Worm (Caenorhabditis elegans) whole organism, late embryonic: Measurements from ENCODE around the gene mans-4.
A peak's percentile ranks its signal among the peaks of the same experiment; 100 is the strongest.

ENCODE experiments used
- C08G9.2 ChIP-seq: sonication (generic microtip); optimal IDR thresholded peaks from 2 replicates; lab custom pipeline; 2016; ENCODE audit warnings: mild to moderate bottlenecking, missing genetic modification characterization, moderate library complexity, missing compliant biosample characterization
- F13H6.1 ChIP-seq: sonication (generic microtip); optimal IDR thresholded peaks from 2 replicates; lab custom pipeline; 2016; ENCODE audit warnings: missing genetic modification characterization, missing compliant biosample characterization
- K09A11.1 ChIP-seq: sonication (generic microtip); optimal IDR thresholded peaks from 2 replicates; lab custom pipeline; 2017; ENCODE audit warnings: antibody characterized with exemption, mild to moderate bottlenecking, missing genetic modification characterization, missing compliant biosample characterization; ENCODE audit not compliant: insufficient read depth
- Y22D7AL.16 ChIP-seq: sonication (generic microtip); optimal IDR thresholded peaks from 2 replicates; lab custom pipeline; 2016; ENCODE audit warnings: missing genetic modification characterization, missing compliant biosample characterization
- ahr-1 ChIP-seq: sonication (generic microtip); optimal IDR thresholded peaks from 2 replicates; lab custom pipeline; 2016; ENCODE audit warnings: missing genetic modification characterization, missing compliant biosample characterization
- ama-1 ChIP-seq: fragments of 150-350 bp; optimal IDR thresholded peaks from 2 replicates; lab custom pipeline; 2014
- ceh-14 ChIP-seq: sonication (generic microtip); optimal IDR thresholded peaks from 2 replicates; lab custom pipeline; 2016; ENCODE audit warnings: missing genotype, missing genetic modification characterization, missing compliant biosample characterization
- ceh-19 ChIP-seq: fragments of 200-800 bp; sonication (Bioruptor generic); optimal IDR thresholded peaks from 2 replicates; lab custom pipeline; 2018; ENCODE audit warnings: mild to moderate bottlenecking, missing genetic modification characterization, missing compliant biosample characterization
- ceh-2 ChIP-seq: sonication (generic microtip); optimal IDR thresholded peaks from 2 replicates; lab custom pipeline; 2016; ENCODE audit warnings: missing genotype, missing genetic modification characterization, missing compliant biosample characterization
- ceh-22 ChIP-seq: sonication (generic microtip); optimal IDR thresholded peaks from 2 replicates; lab custom pipeline; 2017; ENCODE audit warnings: missing biosample characterization, missing genetic modification characterization
- ceh-30 ChIP-seq: fragments of 150-350 bp; optimal IDR thresholded peaks from 2 replicates; lab custom pipeline; 2014; ENCODE audit warnings: missing biosample characterization, missing genetic modification characterization
- ceh-45 ChIP-seq: fragments of 200-800 bp; sonication (Bioruptor generic); IDR thresholded peaks from 2 replicates; pipeline ENCODE4 v1.3.6; 2022; ENCODE audit warnings: missing genetic modification reagents, missing genetic modification characterization, missing compliant biosample characterization
- che-1 ChIP-seq: sonication (generic microtip); optimal IDR thresholded peaks from 2 replicates; lab custom pipeline; 2016; ENCODE audit warnings: mild to moderate bottlenecking, missing genetic modification characterization, missing compliant biosample characterization
- dmd-4 ChIP-seq: sonication (generic microtip); optimal IDR thresholded peaks from 2 replicates; lab custom pipeline; 2016; ENCODE audit warnings: borderline replicate concordance, missing genetic modification characterization, missing compliant biosample characterization
- dve-1 ChIP-seq: sonication (generic microtip); optimal IDR thresholded peaks from 2 replicates; lab custom pipeline; 2017; ENCODE audit warnings: antibody characterized with exemption, mild to moderate bottlenecking, missing genetic modification characterization, missing compliant biosample characterization
- elt-2 ChIP-seq: sonication (generic microtip); optimal IDR thresholded peaks from 2 replicates; lab custom pipeline; 2016; ENCODE audit warnings: missing genetic modification reagents, missing genetic modification characterization, missing compliant biosample characterization
- elt-4 ChIP-seq: sonication (generic microtip); optimal IDR thresholded peaks from 2 replicates; lab custom pipeline; 2016; ENCODE audit warnings: missing genetic modification characterization, missing compliant biosample characterization
- fax-1 ChIP-seq: sonication (generic microtip); optimal IDR thresholded peaks from 2 replicates; lab custom pipeline; 2016; ENCODE audit warnings: missing genotype, missing genetic modification characterization, missing compliant biosample characterization
- fkh-10 ChIP-seq: fragments of 150-350 bp; optimal IDR thresholded peaks from 2 replicates; lab custom pipeline; 2014; ENCODE audit warnings: missing biosample characterization, missing genetic modification reagents, missing genetic modification characterization
- fkh-6 ChIP-seq: sonication (generic microtip); optimal IDR thresholded peaks from 2 replicates; lab custom pipeline; 2016; ENCODE audit warnings: missing genetic modification characterization, missing compliant biosample characterization
- hlh-8 ChIP-seq: sonication (generic microtip); optimal IDR thresholded peaks from 2 replicates; lab custom pipeline; 2016; ENCODE audit warnings: missing genotype, missing genetic modification characterization, missing compliant biosample characterization
- lim-6 ChIP-seq: sonication (generic microtip); optimal IDR thresholded peaks from 2 replicates; lab custom pipeline; 2016; ENCODE audit warnings: missing genetic modification characterization, missing compliant biosample characterization
- lin-11 ChIP-seq: fragments of 200-800 bp; sonication (Bioruptor generic); optimal IDR thresholded peaks from 2 replicates; lab custom pipeline; 2018; ENCODE audit warnings: mild to moderate bottlenecking, missing genetic modification characterization, missing compliant biosample characterization
- madf-2 ChIP-seq: sonication (generic microtip); optimal IDR thresholded peaks from 2 replicates; lab custom pipeline; 2017; ENCODE audit warnings: missing genetic modification characterization, missing compliant biosample characterization
- npax-4 ChIP-seq: sonication (generic microtip); optimal IDR thresholded peaks from 2 replicates; lab custom pipeline; 2016; ENCODE audit warnings: missing genetic modification characterization, missing compliant biosample characterization
- odd-2 ChIP-seq: sonication (generic microtip); optimal IDR thresholded peaks from 2 replicates; lab custom pipeline; 2017; ENCODE audit warnings: antibody characterized with exemption, mild to moderate bottlenecking, missing genetic modification characterization, missing compliant biosample characterization
- pros-1 ChIP-seq: fragments of 150-350 bp; optimal IDR thresholded peaks from 2 replicates; lab custom pipeline; 2014; ENCODE audit warnings: missing biosample characterization, missing genetic modification reagents, missing genetic modification characterization
- sdc-2 ChIP-seq: sonication (generic microtip); optimal IDR thresholded peaks from 2 replicates; lab custom pipeline; 2016; ENCODE audit warnings: missing genotype, missing genetic modification characterization, missing compliant biosample characterization
- sox-4 ChIP-seq: sonication (generic microtip); optimal IDR thresholded peaks from 2 replicates; lab custom pipeline; 2017; ENCODE audit warnings: mild to moderate bottlenecking, missing genetic modification characterization, inconsistent platforms, missing compliant biosample characterization
- syd-9 ChIP-seq: sonication (generic microtip); optimal IDR thresholded peaks from 2 replicates; lab custom pipeline; 2016; ENCODE audit warnings: mild to moderate bottlenecking, missing genetic modification characterization, moderate library complexity, missing compliant biosample characterization
- tbx-7 ChIP-seq: sonication (generic microtip); optimal IDR thresholded peaks from 2 replicates; lab custom pipeline; 2016; ENCODE audit warnings: missing genotype, missing genetic modification characterization, missing compliant biosample characterization
- unc-3 ChIP-seq, 2 experiments: fragments of 200-800 bp in 1 of 2; sonication (Bioruptor generic) in 1 of 2; sonication (generic microtip) in 1 of 2; conservative IDR thresholded peaks in 1 of 2; optimal IDR thresholded peaks in 1 of 2; 2 replicates each; pipeline versions ENCODE4 v1.3.6 to Lab custom; 2016 to 2022; ENCODE audit warnings: missing compliant biosample characterization in 2 of 2, missing genetic modification characterization in 2 of 2, missing genetic modification reagents in 1 of 2
- unc-42 ChIP-seq: sonication (generic microtip); optimal IDR thresholded peaks from 2 replicates; lab custom pipeline; 2016; ENCODE audit warnings: missing genotype, missing genetic modification characterization, missing compliant biosample characterization
- unc-55 ChIP-seq: sonication (generic microtip); optimal IDR thresholded peaks from 2 replicates; lab custom pipeline; 2017; ENCODE audit warnings: missing biosample characterization, missing genetic modification reagents, missing genetic modification characterization
- unc-86 ChIP-seq: sonication (generic microtip); optimal IDR thresholded peaks from 2 replicates; lab custom pipeline; 2016; ENCODE audit warnings: missing genetic modification characterization, missing compliant biosample characterization

Gene mans-4

ce11 chrIV:9070188-9070587 lies 8.2 kb downstream of the mans-4 start:
- TF ChIP-seq elt-2, result peak; percentile 73
- no peak for TF ChIP-seq C08G9.2 (tag; lab: Kevin White, UChicago)

- TF ChIP-seq ceh-30 (no peak), fkh-6 (tag; lab: Kevin White, UChicago) (no peak), syd-9 (tag; lab: Kevin White, UChicago) (no peak), unc-3 (GFP tag; conservative IDR thresholded peaks at IDR 0.05; lab: Robert Waterston, UW) (no peak), unc-3 (tag; optimal IDR thresholded peaks at IDR 0.05; lab: Kevin White, UChicago) (no peak)
- TF ChIP-seq, all 69 proteins: peak for 0
Measured at ce11 chrIV:9069703-9070102, 8.7 kb downstream of the mans-4 start, which contains the start of gene nhr-11. nhr-11 (plus strand) TSS chrIV:9070003.

- TF ChIP-seq ceh-14 (no peak), fax-1 (tag; lab: Kevin White, UChicago) (no peak), odd-2 (tag; lab: Kevin White, UChicago) (no peak), tbx-7 (tag; lab: Kevin White, UChicago) (no peak), npax-4 (tag; lab: Kevin White, UChicago) (no peak), unc-55 (GFP tag; lab: Kevin White, UChicago) (no peak)
Measured at ce11 chrIV:9063518-9063917, 14.9 kb downstream of the mans-4 start.

ce11 chrIV:9053403-9053802 lies 25.0 kb downstream of the mans-4 start:
- TF ChIP-seq elt-4 (tag; lab: Kevin White, UChicago), result no peak
- TF ChIP-seq ceh-45 (GFP tag; lab: Robert Waterston, UW), result no peak
- TF ChIP-seq ceh-19 (GFP tag; lab: Kevin White, UChicago), result no peak
- no peak for TF ChIP-seq dmd-4 (tag; lab: Kevin White, UChicago)
- no peak for TF ChIP-seq ahr-1
- no peak for TF ChIP-seq madf-2 (tag; lab: Kevin White, UChicago)
- no peak for TF ChIP-seq fkh-10 (GFP tag; lab: Kevin White, UChicago)
- no peak for TF ChIP-seq F13H6.1 (tag; lab: Kevin White, UChicago)
- TF ChIP-seq pros-1 (tag; lab: Kevin White, UChicago), result no peak
- no peak for TF ChIP-seq che-1 (tag; lab: Kevin White, UChicago)
- TF ChIP-seq ceh-22 (tag; lab: Kevin White, UChicago), result no peak
- TF ChIP-seq unc-42, result no peak
- no peak for TF ChIP-seq dve-1 (tag; lab: Kevin White, UChicago)
- no peak for TF ChIP-seq unc-86 (tag; lab: Kevin White, UChicago)
- no peak for TF ChIP-seq ceh-2
- TF ChIP-seq, all 69 proteins: peak for 0

- no peak for TF ChIP-seq ceh-2
- TF ChIP-seq npax-4 (tag; lab: Kevin White, UChicago), result no peak
- no peak for TF ChIP-seq Y22D7AL.16 (tag; lab: Kevin White, UChicago)
- no peak for TF ChIP-seq sdc-2 (tag; lab: Kevin White, UChicago)
- TF ChIP-seq lim-6, result no peak
- no peak for TF ChIP-seq sox-4
- no peak for TF ChIP-seq syd-9 (tag; lab: Kevin White, UChicago)
Measured at ce11 chrIV:9051510-9052175, 26.7 kb downstream of the mans-4 start.

ce11 chrIV:9051036-9051435 lies 27.3 kb downstream of the mans-4 start:
- TF ChIP-seq madf-2 (tag; lab: Kevin White, UChicago) (no peak), syd-9 (tag; lab: Kevin White, UChicago) (no peak), fkh-6 (tag; lab: Kevin White, UChicago) (no peak), lin-11 (tag; lab: Kevin White, UChicago) (no peak), K09A11.1 (no peak), ceh-22 (tag; lab: Kevin White, UChicago) (no peak), npax-4 (tag; lab: Kevin White, UChicago) (no peak), che-1 (tag; lab: Kevin White, UChicago) (no peak), ceh-14 (no peak), hlh-8 (tag; lab: Kevin White, UChicago) (no peak), ama-1 (lab: Kevin White, UChicago) (no peak)
